Fruit fly (Drosophila melanogaster) whole organism, prepupa: ENCODE measurements around the gene cue.
A peak's percentile ranks its signal among the peaks of the same experiment; 100 is the strongest.

Experiments used
- CG16779 ChIP-seq: fragments of 200-800 bp; sonication (Bioruptor generic); optimal IDR thresholded peaks from 3 replicates; lab custom pipeline; 2017; ENCODE audit warnings: missing biosample characterization, mild to moderate bottlenecking, missing genetic modification characterization
- CG31627 ChIP-seq: fragments of 200-800 bp; sonication (Bioruptor generic); optimal IDR thresholded peaks from 3 replicates; lab custom pipeline; 2016; ENCODE audit warnings: missing biosample characterization, missing genetic modification characterization
- Gug ChIP-seq: fragments of 200-800 bp; sonication (Bioruptor generic); IDR thresholded peaks from 2 replicates; pipeline ENCODE4 v1.3.6; 2022; ENCODE audit warnings: missing biosample characterization, missing genetic modification characterization
- OdsH ChIP-seq: fragments of 200-800 bp; sonication (Bioruptor generic); optimal IDR thresholded peaks from 3 replicates; lab custom pipeline; 2016; ENCODE audit warnings: missing biosample characterization, missing genetic modification characterization
- Smox ChIP-seq: fragments of 200-800 bp; sonication (Bioruptor generic); optimal IDR thresholded peaks from 3 replicates; lab custom pipeline; 2016; ENCODE audit warnings: missing biosample characterization, missing genetic modification characterization
- Sox15 ChIP-seq: fragments of 200-800 bp; sonication (Bioruptor generic); optimal IDR thresholded peaks from 3 replicates; lab custom pipeline; 2016; ENCODE audit warnings: missing biosample characterization, missing genetic modification characterization
- fd59A ChIP-seq: fragments of 200-800 bp; sonication (Bioruptor generic); optimal IDR thresholded peaks from 2 replicates; lab custom pipeline; 2017; ENCODE audit warnings: missing biosample characterization, mild to moderate bottlenecking, missing genetic modification characterization, missing genetic modification reagents
- fkh ChIP-seq: fragments of 200-800 bp; sonication (Bioruptor generic); optimal IDR thresholded peaks from 3 replicates; lab custom pipeline; 2017; ENCODE audit warnings: missing biosample characterization, mild to moderate bottlenecking, missing genetic modification characterization, moderate library complexity
- ss ChIP-seq, 2 experiments: fragments of 200-800 bp; sonication (Bioruptor generic); optimal IDR thresholded peaks; 2 replicates in 1 of 2; 3 replicates in 1 of 2; lab custom pipeline; 2017 to 2018; ENCODE audit warnings: mild to moderate bottlenecking in 2 of 2, missing biosample characterization in 2 of 2, missing genetic modification characterization in 2 of 2, moderate library complexity in 1 of 2
- svp ChIP-seq: fragments of 200-800 bp; sonication (Bioruptor generic); peaks from one replicate; lab custom pipeline; 2016; ENCODE audit warnings: missing biosample characterization, missing genetic modification characterization

DNA sequence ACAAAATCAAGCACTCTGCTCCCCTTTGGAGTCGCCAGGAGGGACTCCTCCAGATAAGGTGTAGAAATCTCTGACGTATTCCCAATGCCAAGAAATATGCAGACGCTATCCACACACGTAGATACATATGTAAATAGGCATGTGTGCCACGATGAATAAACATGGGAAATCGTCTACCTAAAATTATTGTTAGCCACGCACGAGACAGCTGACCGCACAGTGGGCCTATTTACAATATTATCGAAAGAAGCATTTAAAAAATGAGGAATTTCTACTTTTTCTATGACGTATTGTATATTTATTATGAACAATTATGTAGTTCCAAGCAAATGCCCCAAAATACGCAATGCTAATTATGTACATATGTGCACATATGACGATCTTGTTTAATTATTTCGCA is 32.1 kb upstream of the cue start:
- TF ChIP-seq CG31627 (GFP tag; lab: Kevin White, UChicago) = no peak
- no peak for TF ChIP-seq Sox15 (GFP tag; lab: Kevin White, UChicago)
- TF ChIP-seq Gug (GFP tag; lab: Robert Waterston, UW) = no peak
- no peak for TF ChIP-seq Smox (GFP tag; lab: Kevin White, UChicago)
- TF ChIP-seq ss (GFP tag; optimal IDR thresholded peaks at IDR 0.05; lab: Kevin White, UChicago) = no peak
- no peak for TF ChIP-seq OdsH (GFP tag; lab: Kevin White, UChicago)
- no peak for TF ChIP-seq CG16779 (tag; lab: Kevin White, UChicago)
- no peak for TF ChIP-seq fd59A (GFP tag; lab: Kevin White, UChicago)
- TF ChIP-seq fkh (GFP tag; lab: Kevin White, UChicago) = peak; percentile 46
- no peak for TF ChIP-seq svp (GFP tag; lab: Kevin White, UChicago)
